Fruit fly (Drosophila melanogaster) whole organism, pupa: Measurements from ENCODE around the gene Ziz.

Source experiments
- CG10348 ChIP-seq: fragments of 200-800 bp; sonication (Bioruptor generic); IDR thresholded peaks from 2 replicates; pipeline ENCODE4 v1.3.6; 2022; ENCODE audit warnings: missing biosample characterization, missing genetic modification characterization
- CG12605 ChIP-seq: fragments of 200-800 bp; sonication (Bioruptor generic); IDR thresholded peaks from 2 replicates; pipeline ENCODE4 v1.3.6; 2022; ENCODE audit warnings: missing biosample characterization, missing genetic modification characterization
- CG13204 ChIP-seq: fragments of 200-800 bp; sonication (Bioruptor generic); optimal IDR thresholded peaks from 2 replicates; lab custom pipeline; 2018; ENCODE audit warnings: missing biosample characterization, mild to moderate bottlenecking, missing genetic modification characterization, moderate library complexity
- CG14655 ChIP-seq: fragments of 200-800 bp; sonication (Bioruptor generic); optimal IDR thresholded peaks from 3 replicates; lab custom pipeline; 2017; ENCODE audit warnings: mild to moderate bottlenecking, missing biosample characterization, missing genetic modification reagents, missing genetic modification characterization
- CG15710 ChIP-seq: fragments of 200-800 bp; sonication (Bioruptor generic); optimal IDR thresholded peaks from 2 replicates; lab custom pipeline; 2018; ENCODE audit warnings: missing biosample characterization, mild to moderate bottlenecking, missing genetic modification characterization, moderate library complexity
- CG17806 ChIP-seq: fragments of 200-800 bp; sonication (Bioruptor generic); optimal IDR thresholded peaks from 2 replicates; lab custom pipeline; 2018; ENCODE audit warnings: missing biosample characterization, mild to moderate bottlenecking, missing genetic modification characterization, moderate library complexity
- CG32121 ChIP-seq: fragments of 200-800 bp; sonication (Bioruptor generic); IDR thresholded peaks from 2 replicates; pipeline ENCODE4 v1.3.6; 2022; ENCODE audit warnings: missing biosample characterization, missing genetic modification characterization
- CG34367 ChIP-seq: fragments of 200-800 bp; sonication (Bioruptor generic); optimal IDR thresholded peaks from 2 replicates; lab custom pipeline; 2018; ENCODE audit warnings: missing biosample characterization, mild to moderate bottlenecking, missing genetic modification characterization
- CG4496 ChIP-seq: fragments of 200-800 bp; sonication (Bioruptor generic); IDR thresholded peaks from 3 replicates; pipeline ENCODE4 v1.3.6; 2022; ENCODE audit warnings: missing biosample characterization, missing genetic modification characterization
- CG8159 ChIP-seq: fragments of 200-800 bp; sonication (Bioruptor generic); optimal IDR thresholded peaks from 3 replicates; lab custom pipeline; 2018; ENCODE audit warnings: missing biosample characterization, mild to moderate bottlenecking, missing genetic modification characterization, moderate library complexity
- CG8301 ChIP-seq: fragments of 200-800 bp; sonication (Bioruptor generic); optimal IDR thresholded peaks from 2 replicates; lab custom pipeline; 2018; ENCODE audit warnings: missing biosample characterization, mild to moderate bottlenecking, missing genetic modification characterization
- CG9948 ChIP-seq: fragments of 200-800 bp; sonication (Bioruptor generic); optimal IDR thresholded peaks from 2 replicates; lab custom pipeline; 2018; ENCODE audit warnings: missing biosample characterization, mild to moderate bottlenecking, missing genetic modification characterization, moderate library complexity
- D1 ChIP-seq: fragments of 200-800 bp; sonication (Bioruptor generic); optimal IDR thresholded peaks from 2 replicates; lab custom pipeline; 2018; ENCODE audit warnings: missing biosample characterization, mild to moderate bottlenecking, missing genetic modification characterization, moderate library complexity
- EcR ChIP-seq: fragments of 200-800 bp; sonication (Bioruptor generic); optimal IDR thresholded peaks from 3 replicates; lab custom pipeline; 2019; ENCODE audit warnings: missing biosample characterization, missing genetic modification characterization, mild to moderate bottlenecking, moderate library complexity, missing genetic modification reagents
- Ets98B ChIP-seq: fragments of 200-800 bp; sonication (Bioruptor generic); IDR thresholded peaks from 2 replicates; pipeline ENCODE4 v1.3.6; 2022; ENCODE audit warnings: missing biosample characterization, missing genetic modification characterization
- Pif1A ChIP-seq: fragments of 200-800 bp; sonication (Bioruptor generic); optimal IDR thresholded peaks from 3 replicates; lab custom pipeline; 2016; ENCODE audit warnings: missing biosample characterization, missing genetic modification characterization
- Pif1B ChIP-seq: fragments of 200-800 bp; sonication (Bioruptor generic); optimal IDR thresholded peaks from 3 replicates; lab custom pipeline; 2016; ENCODE audit warnings: missing biosample characterization, missing genetic modification characterization
- Snoo ChIP-seq: fragments of 200-800 bp; sonication (Bioruptor generic); optimal IDR thresholded peaks from 3 replicates; lab custom pipeline; 2017; ENCODE audit warnings: missing biosample characterization, mild to moderate bottlenecking, missing genetic modification characterization, inconsistent platforms
- fd96Ca ChIP-seq: fragments of 200-800 bp; sonication (Bioruptor generic); IDR thresholded peaks from 3 replicates; pipeline ENCODE4 v1.3.6; 2022; ENCODE audit warnings: missing biosample characterization, missing genetic modification characterization
- gl ChIP-seq: fragments of 200-800 bp; sonication (Bioruptor generic); optimal IDR thresholded peaks from 2 replicates; lab custom pipeline; 2018; ENCODE audit warnings: missing biosample characterization, mild to moderate bottlenecking, missing genetic modification characterization
- rn ChIP-seq: fragments of 200-800 bp; sonication (Bioruptor generic); IDR thresholded peaks from 2 replicates; pipeline ENCODE4 v1.3.6; 2022; ENCODE audit warnings: missing biosample characterization, missing genetic modification characterization

The Ziz gene

dm6 chr2L:7508463-7508862 lies 12.4 kb upstream of the Ziz start:
- TF ChIP-seq Snoo, result no peak
- TF ChIP-seq CG4496 (GFP tag; lab: Robert Waterston, UW), result no peak
- no peak for TF ChIP-seq CG8159
- TF ChIP-seq CG15710, result no peak
- TF ChIP-seq Pif1A (GFP tag; lab: Kevin White, UChicago), result no peak
- no peak for TF ChIP-seq fd96Ca (GFP tag; lab: Robert Waterston, UW)
- TF ChIP-seq rn, result no peak
- TF ChIP-seq CG8301 (tag; lab: Kevin White, UChicago), result no peak
- no peak for TF ChIP-seq CG12605 (GFP tag; lab: Robert Waterston, UW)
- no peak for TF ChIP-seq CG10348 (GFP tag; lab: Robert Waterston, UW)
- no peak for TF ChIP-seq EcR (GFP tag; lab: Kevin White, UChicago)
- no peak for TF ChIP-seq CG13204

dm6 chr2L:7507447-7507846 lies 11.3 kb upstream of the Ziz start:
- TF ChIP-seq D1 (tag; lab: Kevin White, UChicago) (no peak), Pif1A (GFP tag; lab: Kevin White, UChicago) (no peak), CG17806 (tag; lab: Kevin White, UChicago) (no peak), CG8159 (no peak), rn (no peak), CG13204 (no peak), CG8301 (tag; lab: Kevin White, UChicago) (no peak), CG9948 (no peak), gl (tag; lab: Kevin White, UChicago) (no peak), CG32121 (GFP tag; lab: Robert Waterston, UW) (no peak), fd96Ca (GFP tag; lab: Robert Waterston, UW) (no peak), CG12605 (GFP tag; lab: Robert Waterston, UW) (no peak), Ets98B (GFP tag; lab: Robert Waterston, UW) (no peak), CG14655 (GFP tag; lab: Kevin White, UChicago) (no peak), EcR (GFP tag; lab: Kevin White, UChicago) (no peak), Snoo (no peak)

DNA sequence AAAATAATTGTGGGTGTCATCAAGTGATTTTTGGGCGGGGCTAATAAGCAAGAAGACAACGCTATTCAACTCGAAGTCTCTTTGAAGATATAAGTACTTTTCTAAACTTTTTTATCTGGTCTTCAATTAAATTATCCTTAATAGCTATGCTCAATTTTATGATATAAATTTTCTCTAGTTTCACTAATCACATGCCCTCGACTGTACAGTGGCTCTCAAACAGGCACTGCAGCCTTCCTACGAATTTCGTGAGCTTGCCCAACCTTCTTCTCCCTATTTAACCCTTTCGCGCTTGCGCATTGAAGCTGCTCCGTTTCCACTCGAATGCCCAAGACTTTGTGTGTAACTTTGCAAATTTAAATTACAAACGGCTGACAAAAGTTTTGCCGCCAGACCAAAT lies 9.9 kb upstream of the Ziz start:
- TF ChIP-seq CG17806 (tag; lab: Kevin White, UChicago) (peak; percentile 27), EcR (GFP tag; lab: Kevin White, UChicago) (no peak), CG8301 (tag; lab: Kevin White, UChicago) (peak; percentile 13), CG14655 (GFP tag; lab: Kevin White, UChicago) (peak; percentile 22), CG8159 (peak; percentile 45), CG4496 (GFP tag; lab: Robert Waterston, UW) (no peak), Snoo (no peak), CG34367 (tag; lab: Kevin White, UChicago) (no peak), fd96Ca (GFP tag; lab: Robert Waterston, UW) (no peak), D1 (tag; lab: Kevin White, UChicago) (no peak), CG10348 (GFP tag; lab: Robert Waterston, UW) (no peak), CG12605 (GFP tag; lab: Robert Waterston, UW) (no peak)
- TF ChIP-seq, all 21 proteins: peak for 4

DNA sequence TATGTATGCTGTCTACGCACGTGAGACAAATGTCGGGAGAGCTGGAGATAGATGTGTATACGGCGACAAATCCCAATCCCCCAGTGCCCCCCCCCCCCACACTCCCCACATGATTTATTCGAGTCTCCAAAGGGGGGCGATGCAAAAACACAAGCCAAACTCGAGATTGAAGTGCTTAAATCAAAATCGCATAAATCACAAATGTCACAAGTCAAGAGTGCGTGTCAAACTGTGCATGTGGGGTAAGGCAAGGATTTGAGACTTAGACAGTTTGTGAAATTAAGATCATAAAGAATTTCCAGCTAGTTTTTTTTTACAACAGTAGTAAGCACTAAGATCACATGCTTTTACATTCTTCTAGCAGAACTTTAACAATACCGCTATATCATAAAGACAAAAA lies 8.4 kb upstream of the Ziz start:
- TF ChIP-seq gl (tag; lab: Kevin White, UChicago), result no peak
- no peak for TF ChIP-seq CG15710
- no peak for TF ChIP-seq Pif1A (GFP tag; lab: Kevin White, UChicago)
- no peak for TF ChIP-seq CG10348 (GFP tag; lab: Robert Waterston, UW)
- no peak for TF ChIP-seq CG9948
- no peak for TF ChIP-seq CG8159
- TF ChIP-seq CG17806 (tag; lab: Kevin White, UChicago), result no peak
- TF ChIP-seq CG14655 (GFP tag; lab: Kevin White, UChicago), result no peak

dm6 chr2L:7503719-7504118 lies 7.6 kb upstream of the Ziz start:
- TF ChIP-seq CG17806 (tag; lab: Kevin White, UChicago), result peak; percentile 79
- peak; percentile 72 for TF ChIP-seq CG15710
- TF ChIP-seq CG9948, result peak; percentile 70
- peak; percentile 62 for TF ChIP-seq CG14655 (GFP tag; lab: Kevin White, UChicago)
- peak; percentile 56 for TF ChIP-seq Ets98B (GFP tag; lab: Robert Waterston, UW)
- TF ChIP-seq CG8301 (tag; lab: Kevin White, UChicago), result peak; percentile 67
- peak; percentile 27; the same call in 1 of the 2 replicates for TF ChIP-seq CG12605 (GFP tag; lab: Robert Waterston, UW)
- no peak; the same call in 1 of the 2 replicates for TF ChIP-seq rn
- TF ChIP-seq gl (tag; lab: Kevin White, UChicago), result peak; percentile 62
- TF ChIP-seq Pif1B (GFP tag; lab: Kevin White, UChicago), result peak; percentile 58
- peak; percentile 45 for TF ChIP-seq D1 (tag; lab: Kevin White, UChicago)
- peak; percentile 82 for TF ChIP-seq CG8159
- TF ChIP-seq Pif1A (GFP tag; lab: Kevin White, UChicago), result peak; percentile 73
- TF ChIP-seq CG13204, result no peak
- no peak for TF ChIP-seq CG10348 (GFP tag; lab: Robert Waterston, UW)
- peak; percentile 14 for TF ChIP-seq Snoo
- peak; percentile 49 for TF ChIP-seq CG34367 (tag; lab: Kevin White, UChicago)
- TF ChIP-seq EcR (GFP tag; lab: Kevin White, UChicago), result peak; percentile 44
- TF ChIP-seq CG32121 (GFP tag; lab: Robert Waterston, UW), result no peak; the same call in 1 of the 2 replicates
- TF ChIP-seq fd96Ca (GFP tag; lab: Robert Waterston, UW), result peak; percentile 76
- peak; percentile 84 for TF ChIP-seq CG4496 (GFP tag; lab: Robert Waterston, UW)

DNA sequence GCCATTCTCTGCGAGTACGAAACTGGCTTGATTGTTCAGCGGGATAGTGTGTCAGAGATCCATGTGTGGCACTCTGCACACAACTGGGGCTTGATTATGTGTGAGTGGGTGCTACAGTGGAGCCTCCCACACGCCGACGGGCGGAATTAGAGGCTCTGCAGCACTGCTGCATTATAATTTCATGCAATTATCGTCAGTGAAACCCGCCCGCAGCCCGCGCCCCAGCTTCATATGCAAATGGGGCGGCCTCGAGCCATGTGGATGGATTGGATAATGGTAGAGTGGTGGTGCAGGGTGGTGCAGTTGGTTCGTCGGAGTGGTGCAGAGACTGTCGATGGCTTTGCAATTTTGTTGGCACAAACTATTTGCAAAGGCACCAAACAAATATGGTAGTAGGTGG lies 5.6 kb upstream of the Ziz start:
- TF ChIP-seq CG8301 (tag; lab: Kevin White, UChicago) (peak; percentile 1), CG13204 (no peak), CG14655 (GFP tag; lab: Kevin White, UChicago) (peak; percentile 14), CG32121 (GFP tag; lab: Robert Waterston, UW) (peak; percentile 55; the same call in 1 of the 2 replicates), fd96Ca (GFP tag; lab: Robert Waterston, UW) (peak; percentile 58; the same call in 2 of the 3 replicates), EcR (GFP tag; lab: Kevin White, UChicago) (no peak), CG8159 (no peak), CG10348 (GFP tag; lab: Robert Waterston, UW) (0 out of 2 replicates have a peak, but pooled peaks have one; percentile 29), CG4496 (GFP tag; lab: Robert Waterston, UW) (peak; percentile 54; the same call in 1 of the 3 replicates), Ets98B (GFP tag; lab: Robert Waterston, UW) (peak; percentile 47; the same call in 1 of the 2 replicates), gl (tag; lab: Kevin White, UChicago) (no peak), Snoo (no peak), Pif1A (GFP tag; lab: Kevin White, UChicago) (no peak)
